Fruit fly (Drosophila melanogaster) ovary, adult (tissue): ENCODE results near the gene Hip14.

Experiments
- CG17801 ChIP-seq: fragments of 200-800 bp; optimal IDR thresholded peaks from 2 replicates; lab custom pipeline; 2019; ENCODE audit warnings: missing biosample characterization, mild to moderate bottlenecking, missing genetic modification characterization, moderate library complexity; ENCODE audit not compliant: partially characterized antibody

The Hip14 gene

dm6 chr3L:16011319-16012210, 23.5 kb downstream of the Hip14 start, which contains the start of gene mib1:
Gene mib1 (minus strand): TSS chr3L:16011812.
- peak; percentile 21 for TF ChIP-seq CG17801 (GFP tag; lab: Kevin White, UChicago)

DNA sequence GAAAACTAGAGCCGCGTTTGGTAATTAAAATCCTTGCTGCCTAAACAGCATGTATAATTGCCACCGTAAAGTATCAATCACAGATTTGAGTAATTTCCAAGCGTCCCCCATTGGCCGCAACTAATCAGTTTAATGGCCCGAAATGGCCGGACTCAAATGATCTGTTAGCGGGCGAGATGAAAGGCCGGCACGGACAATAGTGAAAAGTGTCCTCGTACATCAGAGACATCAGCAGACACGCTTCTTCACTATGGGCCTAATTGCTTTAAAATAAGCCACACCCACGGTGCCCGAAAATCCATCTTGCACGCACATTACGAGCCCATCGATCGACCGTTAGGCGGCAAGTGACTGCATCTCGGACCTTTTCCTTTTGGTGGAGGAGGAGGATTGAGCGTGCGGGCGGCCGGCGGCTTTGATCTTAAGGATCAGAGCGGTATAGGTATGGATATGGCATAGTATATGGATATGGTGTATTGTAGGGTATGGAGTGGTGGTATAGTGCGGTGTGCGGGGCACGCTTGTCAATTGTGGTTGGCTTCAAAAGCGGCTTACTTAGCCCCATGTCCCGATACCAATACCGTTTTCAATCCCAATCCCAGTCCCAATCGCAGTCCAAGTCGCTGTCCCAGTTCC, 24.4 kb downstream of the Hip14 start:
- no peak for TF ChIP-seq CG17801 (GFP tag; lab: Kevin White, UChicago)

DNA sequence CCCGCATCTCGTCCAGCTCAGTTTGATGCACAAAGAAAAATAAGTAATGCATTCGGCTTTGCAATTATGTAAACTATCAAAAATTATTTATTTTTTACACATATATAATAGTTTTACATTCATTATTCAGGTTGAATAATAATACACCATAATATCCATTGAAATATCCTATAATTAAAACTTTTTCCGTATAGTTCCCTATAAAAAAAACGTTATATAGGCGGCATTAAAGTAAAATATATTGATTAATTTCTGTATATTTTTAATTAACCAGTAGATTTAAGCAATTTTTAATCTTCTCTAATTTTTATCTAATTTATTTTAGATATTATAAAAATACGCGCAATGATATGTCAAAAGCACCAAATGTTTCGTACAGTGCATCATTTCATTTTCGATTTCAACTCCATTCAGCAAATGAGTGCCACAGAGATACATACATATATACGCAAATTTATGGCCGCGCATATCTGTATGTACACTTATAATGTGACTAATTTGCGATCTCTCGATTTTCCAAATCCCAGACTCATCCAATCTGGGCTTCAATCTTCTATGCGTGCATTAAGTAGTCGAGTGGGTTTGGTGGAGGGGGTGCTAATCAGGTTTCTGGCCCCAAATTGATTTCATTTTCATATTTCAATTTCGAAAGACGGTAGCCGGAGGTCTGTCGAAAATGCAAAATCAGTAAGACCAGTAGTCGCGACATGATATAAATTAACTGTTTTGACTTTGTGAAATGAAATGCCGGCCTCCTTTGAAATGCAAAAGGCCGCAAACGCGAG, 25.4 kb downstream of the Hip14 start:
- no peak for TF ChIP-seq CG17801 (GFP tag; lab: Kevin White, UChicago)

DNA sequence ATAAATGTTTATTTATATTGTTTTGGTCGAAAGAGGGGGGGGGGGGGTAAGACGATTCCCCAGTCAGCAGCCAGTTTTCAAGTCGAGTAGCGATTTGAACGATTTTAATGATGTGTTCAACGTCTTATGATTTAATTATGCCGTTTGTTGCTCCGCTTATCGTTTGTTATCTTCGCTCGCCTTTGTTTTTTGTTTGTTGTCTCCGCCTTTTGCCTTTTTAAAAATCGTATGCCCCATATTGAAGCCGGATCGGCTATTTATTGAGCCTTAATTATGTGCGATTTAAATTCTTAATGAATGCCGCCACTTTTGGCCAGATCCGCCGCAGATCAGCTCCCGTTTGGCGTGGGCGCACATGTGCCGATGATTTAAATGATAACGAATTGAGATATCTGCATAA, 26.5 kb downstream of the Hip14 start:
- no peak for TF ChIP-seq CG17801 (GFP tag; lab: Kevin White, UChicago)

dm6 chr3L:16015765-16016760, 28.0 kb downstream of the Hip14 start:
- no peak for TF ChIP-seq CG17801 (GFP tag; lab: Kevin White, UChicago)

dm6 chr3L:16016911-16017310, 28.9 kb downstream of the Hip14 start:
- no peak for TF ChIP-seq CG17801 (GFP tag; lab: Kevin White, UChicago)

DNA sequence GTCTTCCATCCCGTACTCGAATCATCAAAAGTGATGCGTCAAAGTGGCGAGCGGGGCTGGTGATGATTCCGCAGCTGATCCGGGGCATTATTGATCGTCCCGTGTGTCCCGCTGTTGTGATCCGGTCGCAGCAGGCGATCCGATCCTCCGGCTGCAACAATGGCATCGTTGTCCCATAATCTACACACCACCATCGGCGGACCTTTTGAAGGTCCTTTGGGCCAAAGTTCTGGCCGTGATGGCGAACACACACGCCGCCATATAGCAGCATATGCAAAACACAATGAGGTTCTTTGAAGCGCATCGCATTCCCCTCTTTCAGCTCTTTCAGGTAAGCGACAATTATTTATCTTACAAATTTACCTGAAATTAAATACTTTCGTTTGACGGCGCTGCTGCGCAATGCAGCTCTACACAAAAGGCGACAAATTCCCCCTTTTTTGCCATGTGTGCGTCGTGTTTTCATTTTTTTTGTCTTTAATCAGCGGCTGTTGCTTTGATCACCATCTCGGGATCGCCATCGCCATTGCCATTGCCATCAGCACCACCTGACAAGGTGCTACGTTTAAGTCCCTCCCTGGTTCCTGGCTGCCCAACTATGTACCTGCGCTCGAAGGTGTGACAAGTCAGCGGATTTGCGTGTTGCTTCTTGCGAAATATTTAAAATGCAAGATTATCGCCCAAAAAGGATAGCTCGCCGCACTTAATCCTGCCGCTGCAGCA, 29.7 kb downstream of the Hip14 start:
- TF ChIP-seq CG17801 (GFP tag; lab: Kevin White, UChicago) = no peak

dm6 chr3L:16018251-16018583, 30.2 kb downstream of the Hip14 start:
- no peak for TF ChIP-seq CG17801 (GFP tag; lab: Kevin White, UChicago)

DNA sequence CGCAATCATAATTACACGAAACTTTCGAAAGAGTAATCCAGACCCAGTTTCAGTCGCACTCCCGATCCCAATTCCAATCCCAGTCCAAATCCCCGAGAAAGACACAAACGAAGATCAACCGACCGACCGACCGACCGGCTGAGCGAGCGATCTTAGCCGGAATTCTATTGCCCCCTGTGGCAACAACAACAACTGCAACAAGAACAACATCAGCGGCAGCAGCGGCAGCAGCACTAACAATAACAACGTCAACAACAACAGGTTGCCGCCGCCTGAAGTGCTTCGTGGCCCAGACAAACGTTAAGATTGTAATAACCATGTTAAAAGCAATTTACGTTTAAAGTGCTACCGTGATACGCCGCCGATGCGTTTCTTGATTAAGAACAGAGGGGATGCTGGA, 30.7 kb downstream of the Hip14 start:
- no peak for TF ChIP-seq CG17801 (GFP tag; lab: Kevin White, UChicago)

DNA sequence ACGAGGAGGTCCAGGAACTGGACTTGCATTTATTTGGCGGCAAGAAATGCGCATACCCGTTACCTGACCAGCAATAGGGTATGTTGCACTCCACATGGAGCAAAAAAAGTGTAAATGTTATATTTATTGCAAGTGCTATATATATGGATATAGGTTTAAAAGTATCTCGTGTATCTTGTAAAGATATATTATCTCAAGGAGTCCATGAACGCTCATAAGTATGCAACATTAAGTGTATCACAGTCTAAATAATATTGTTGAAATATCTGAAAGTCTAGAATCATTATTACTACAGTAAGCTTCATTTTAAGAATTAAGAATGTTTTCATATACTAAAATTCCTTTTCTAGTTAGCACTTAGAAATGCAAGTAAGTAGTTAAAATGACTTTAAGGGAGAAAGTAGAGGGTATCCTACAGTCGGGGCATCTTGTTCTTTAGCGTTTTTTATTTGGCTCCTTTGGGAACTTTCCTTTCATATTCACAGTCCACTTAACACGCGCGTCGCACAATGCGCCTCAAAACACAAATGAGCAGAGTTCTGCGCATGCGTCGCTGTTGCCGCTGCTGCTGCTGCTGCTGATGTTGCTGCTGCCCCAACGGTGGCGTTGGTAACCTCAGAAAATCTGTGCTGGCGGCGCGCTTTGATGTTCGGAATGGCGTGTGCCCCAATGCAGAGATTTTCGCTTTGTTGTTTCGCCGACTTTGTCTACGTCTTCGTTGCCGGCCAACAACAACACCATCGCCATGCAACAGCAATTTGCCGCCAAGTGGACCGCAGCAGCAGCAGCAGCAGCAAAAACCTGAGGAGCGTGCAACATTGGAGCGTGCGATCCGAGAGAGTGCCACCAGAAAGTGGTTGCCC, 31.3 kb downstream of the Hip14 start:
- no peak for TF ChIP-seq CG17801 (GFP tag; lab: Kevin White, UChicago)

dm6 chr3L:16021064-16021683, 33.1 kb downstream of the Hip14 start:
- TF ChIP-seq CG17801 (GFP tag; lab: Kevin White, UChicago) = no peak

- TF ChIP-seq CG17801 (GFP tag; lab: Kevin White, UChicago) = no peak
Measured at dm6 chr3L:16023020-16023648, 35.1 kb downstream of the Hip14 start, which contains the start of gene Notum. Gene Notum (plus strand): TSS chr3L:16023480.
